Fruit fly (Drosophila melanogaster) whole organism, prepupa: ENCODE measurements around the gene CG33702.

Experiments used
- CG10631 ChIP-seq: fragments of 200-800 bp; sonication (Bioruptor generic); optimal IDR thresholded peaks from 2 replicates; lab custom pipeline; 2016; ENCODE audit warnings: missing biosample characterization, missing genetic modification characterization
- CG10669 ChIP-seq: fragments of 200-800 bp; sonication (Bioruptor generic); optimal IDR thresholded peaks from 3 replicates; lab custom pipeline; 2018; ENCODE audit warnings: missing biosample characterization, mild to moderate bottlenecking, missing genetic modification characterization, moderate library complexity
- CG11294 ChIP-seq: fragments of 200-800 bp; sonication (Bioruptor generic); IDR thresholded peaks from 2 replicates; pipeline ENCODE4 v1.3.6; 2022; ENCODE audit warnings: missing biosample characterization, missing genetic modification characterization
- CG11762 ChIP-seq: fragments of 200-800 bp; sonication (Bioruptor generic); optimal IDR thresholded peaks from 3 replicates; lab custom pipeline; 2016; ENCODE audit warnings: missing biosample characterization, missing genetic modification characterization; ENCODE audit not compliant: insufficient read depth
- CG11902 ChIP-seq: fragments of 200-800 bp; sonication (Bioruptor generic); optimal IDR thresholded peaks from 3 replicates; lab custom pipeline; 2016; ENCODE audit warnings: missing biosample characterization, missing genetic modification characterization
- CG15336 ChIP-seq: fragments of 200-800 bp; sonication (Bioruptor generic); IDR thresholded peaks from 2 replicates; pipeline ENCODE4 v1.3.6; 2022; ENCODE audit warnings: missing biosample characterization, missing genetic modification characterization
- CG16779 ChIP-seq: fragments of 200-800 bp; sonication (Bioruptor generic); optimal IDR thresholded peaks from 3 replicates; lab custom pipeline; 2017; ENCODE audit warnings: missing biosample characterization, mild to moderate bottlenecking, missing genetic modification characterization
- CG3032 ChIP-seq: fragments of 200-800 bp; optimal IDR thresholded peaks from 2 replicates; lab custom pipeline; 2019; ENCODE audit warnings: missing biosample characterization, mild to moderate bottlenecking, missing genetic modification characterization, moderate library complexity
- CG34406 ChIP-seq: fragments of 200-800 bp; sonication (Bioruptor generic); optimal IDR thresholded peaks from 3 replicates; lab custom pipeline; 2016; ENCODE audit warnings: missing biosample characterization, missing genetic modification characterization
- CG3919 ChIP-seq: fragments of 200-800 bp; sonication (Bioruptor generic); optimal IDR thresholded peaks from 3 replicates; lab custom pipeline; 2016; ENCODE audit warnings: missing biosample characterization, missing genetic modification characterization
- CG4318 ChIP-seq: fragments of 200-800 bp; sonication (Bioruptor generic); optimal IDR thresholded peaks from 3 replicates; lab custom pipeline; 2017; ENCODE audit warnings: missing biosample characterization, mild to moderate bottlenecking, missing genetic modification characterization
- CG6163 ChIP-seq: fragments of 200-800 bp; sonication (Bioruptor generic); IDR thresholded peaks from 3 replicates; pipeline ENCODE4 v1.3.6; 2022; ENCODE audit warnings: missing biosample characterization, missing genetic modification characterization
- CG6276 ChIP-seq: fragments of 200-800 bp; sonication (Bioruptor generic); optimal IDR thresholded peaks from 2 replicates; lab custom pipeline; 2017; ENCODE audit warnings: missing biosample characterization, mild to moderate bottlenecking, missing genetic modification characterization
- CG6808 ChIP-seq: fragments of 200-800 bp; sonication (Bioruptor generic); optimal IDR thresholded peaks from 3 replicates; lab custom pipeline; 2017; ENCODE audit warnings: missing biosample characterization, missing genetic modification characterization, mild to moderate bottlenecking, moderate library complexity, missing genetic modification reagents
- CG6854 ChIP-seq: fragments of 200-800 bp; sonication (Bioruptor generic); optimal IDR thresholded peaks from 2 replicates; lab custom pipeline; 2017; ENCODE audit warnings: missing biosample characterization, mild to moderate bottlenecking, missing genetic modification characterization
- CG7368 ChIP-seq: fragments of 200-800 bp; sonication (Bioruptor generic); optimal IDR thresholded peaks from 3 replicates; lab custom pipeline; 2016; ENCODE audit warnings: missing biosample characterization, missing genetic modification characterization
- CG8119 ChIP-seq: fragments of 200-800 bp; sonication (Bioruptor generic); IDR thresholded peaks from 3 replicates; pipeline ENCODE4 v1.3.6; 2022; ENCODE audit warnings: missing biosample characterization, missing genetic modification characterization
- CG8319 ChIP-seq: fragments of 200-800 bp; sonication (Bioruptor generic); optimal IDR thresholded peaks from 3 replicates; lab custom pipeline; 2016; ENCODE audit warnings: missing biosample characterization, missing genetic modification characterization
- CG8632 ChIP-seq: fragments of 200-800 bp; sonication (Bioruptor generic); optimal IDR thresholded peaks from 3 replicates; lab custom pipeline; 2016; ENCODE audit warnings: missing biosample characterization, missing genetic modification characterization
- CG9139 ChIP-seq: fragments of 200-800 bp; sonication (Bioruptor generic); optimal IDR thresholded peaks from 3 replicates; lab custom pipeline; 2017; ENCODE audit warnings: missing biosample characterization, mild to moderate bottlenecking, missing genetic modification characterization
- Eip75B ChIP-seq: fragments of 200-800 bp; sonication (Bioruptor generic); optimal IDR thresholded peaks from 3 replicates; lab custom pipeline; 2016; ENCODE audit warnings: missing biosample characterization, missing genetic modification characterization
- Eip93F ChIP-seq: fragments of 200-800 bp; sonication (Bioruptor generic); optimal IDR thresholded peaks from 2 replicates; lab custom pipeline; 2016; ENCODE audit warnings: missing biosample characterization, mild to moderate bottlenecking, missing genetic modification characterization
- Ets21C ChIP-seq: fragments of 200-800 bp; sonication (Bioruptor generic); optimal IDR thresholded peaks from 3 replicates; lab custom pipeline; 2016; ENCODE audit warnings: missing biosample characterization, missing genetic modification characterization
- Gug ChIP-seq: fragments of 200-800 bp; sonication (Bioruptor generic); IDR thresholded peaks from 2 replicates; pipeline ENCODE4 v1.3.6; 2022; ENCODE audit warnings: missing biosample characterization, missing genetic modification characterization
- Hr39 ChIP-seq: fragments of 200-800 bp; sonication (Bioruptor generic); optimal IDR thresholded peaks from 2 replicates; lab custom pipeline; 2016; ENCODE audit warnings: missing biosample characterization, missing genetic modification characterization
- Hr4 ChIP-seq: fragments of 200-800 bp; sonication (Bioruptor generic); optimal IDR thresholded peaks from 3 replicates; lab custom pipeline; 2016; ENCODE audit warnings: missing biosample characterization, missing genetic modification characterization
- Lpt ChIP-seq: fragments of 200-800 bp; sonication (Bioruptor generic); optimal IDR thresholded peaks from 3 replicates; lab custom pipeline; 2016; ENCODE audit warnings: missing biosample characterization, missing genetic modification characterization
- Met ChIP-seq: fragments of 200-800 bp; sonication (Bioruptor generic); optimal IDR thresholded peaks from 3 replicates; lab custom pipeline; 2016; ENCODE audit warnings: missing biosample characterization, missing genetic modification characterization
- OdsH ChIP-seq: fragments of 200-800 bp; sonication (Bioruptor generic); optimal IDR thresholded peaks from 3 replicates; lab custom pipeline; 2016; ENCODE audit warnings: missing biosample characterization, missing genetic modification characterization
- Sox102F ChIP-seq: fragments of 200-800 bp; sonication (Bioruptor generic); optimal IDR thresholded peaks from 2 replicates; lab custom pipeline; 2016; ENCODE audit warnings: missing biosample characterization, mild to moderate bottlenecking, missing genetic modification characterization
- Sox14 ChIP-seq: fragments of 200-800 bp; sonication (Bioruptor generic); optimal IDR thresholded peaks from 3 replicates; lab custom pipeline; 2016; ENCODE audit warnings: missing biosample characterization, missing genetic modification characterization
- Sox15 ChIP-seq: fragments of 200-800 bp; sonication (Bioruptor generic); optimal IDR thresholded peaks from 3 replicates; lab custom pipeline; 2016; ENCODE audit warnings: missing biosample characterization, missing genetic modification characterization
- achi ChIP-seq: fragments of 200-800 bp; sonication (Bioruptor generic); optimal IDR thresholded peaks from 3 replicates; lab custom pipeline; 2016; ENCODE audit warnings: missing biosample characterization, missing genetic modification characterization
- acj6 ChIP-seq: fragments of 200-800 bp; sonication (Bioruptor generic); optimal IDR thresholded peaks from 3 replicates; lab custom pipeline; 2016; ENCODE audit warnings: missing biosample characterization, missing genetic modification characterization
- cyc ChIP-seq: fragments of 200-800 bp; sonication (Bioruptor generic); optimal IDR thresholded peaks from 3 replicates; lab custom pipeline; 2016; ENCODE audit warnings: missing biosample characterization, missing genetic modification characterization
- dac ChIP-seq: fragments of 200-800 bp; sonication (Bioruptor generic); optimal IDR thresholded peaks from 2 replicates; lab custom pipeline; 2017; ENCODE audit warnings: missing biosample characterization, mild to moderate bottlenecking, missing genetic modification characterization
- eg ChIP-seq: fragments of 200-800 bp; sonication (Bioruptor generic); IDR thresholded peaks from 3 replicates; pipeline ENCODE4 v1.3.6; 2022; ENCODE audit warnings: missing biosample characterization, missing genetic modification characterization
- esn ChIP-seq: fragments of 200-800 bp; sonication (Bioruptor generic); optimal IDR thresholded peaks from 2 replicates; lab custom pipeline; 2016; ENCODE audit warnings: missing biosample characterization, mild to moderate bottlenecking, missing genetic modification characterization, moderate library complexity
- fd59A ChIP-seq: fragments of 200-800 bp; sonication (Bioruptor generic); optimal IDR thresholded peaks from 2 replicates; lab custom pipeline; 2017; ENCODE audit warnings: missing biosample characterization, mild to moderate bottlenecking, missing genetic modification characterization, missing genetic modification reagents
- fkh ChIP-seq: fragments of 200-800 bp; sonication (Bioruptor generic); optimal IDR thresholded peaks from 3 replicates; lab custom pipeline; 2017; ENCODE audit warnings: missing biosample characterization, mild to moderate bottlenecking, missing genetic modification characterization, moderate library complexity
- lz ChIP-seq: fragments of 200-800 bp; sonication (Bioruptor generic); optimal IDR thresholded peaks from 3 replicates; lab custom pipeline; 2016; ENCODE audit warnings: missing biosample characterization, missing genetic modification characterization
- net ChIP-seq: fragments of 200-800 bp; sonication (Bioruptor generic); optimal IDR thresholded peaks from 3 replicates; lab custom pipeline; 2016; ENCODE audit warnings: missing biosample characterization, missing genetic modification characterization
- pdm3 ChIP-seq: fragments of 200-800 bp; sonication (Bioruptor generic); optimal IDR thresholded peaks from 3 replicates; lab custom pipeline; 2016; ENCODE audit warnings: missing biosample characterization, missing genetic modification characterization
- spab ChIP-seq: fragments of 200-800 bp; sonication (Bioruptor generic); optimal IDR thresholded peaks from 2 replicates; lab custom pipeline; 2017; ENCODE audit warnings: missing biosample characterization, mild to moderate bottlenecking, missing genetic modification characterization, missing genetic modification reagents
- ss ChIP-seq, 2 experiments: fragments of 200-800 bp; sonication (Bioruptor generic); optimal IDR thresholded peaks; 2 replicates in 1 of 2; 3 replicates in 1 of 2; lab custom pipeline; 2017 to 2018; ENCODE audit warnings: mild to moderate bottlenecking in 2 of 2, missing biosample characterization in 2 of 2, missing genetic modification characterization in 2 of 2, moderate library complexity in 1 of 2
- svp ChIP-seq: fragments of 200-800 bp; sonication (Bioruptor generic); peaks from one replicate; lab custom pipeline; 2016; ENCODE audit warnings: missing biosample characterization, missing genetic modification characterization
- topi ChIP-seq: fragments of 200-800 bp; sonication (Bioruptor generic); optimal IDR thresholded peaks from 3 replicates; lab custom pipeline; 2016; ENCODE audit warnings: missing biosample characterization, missing genetic modification characterization
- vri ChIP-seq: fragments of 200-800 bp; sonication (Bioruptor generic); optimal IDR thresholded peaks from 3 replicates; lab custom pipeline; 2016; ENCODE audit warnings: missing biosample characterization, mild to moderate bottlenecking, missing genetic modification characterization

Gene CG33702

dm6 chr3L:9489133-9489532 lies 24.1 kb downstream of the CG33702 start, which contains the start of gene CG32036:
TSS of gene CG32036 (minus strand) at chr3L:9489233.
- TF ChIP-seq CG8319 (GFP tag; lab: Kevin White, UChicago) (no peak), eg (0 out of 3 replicates have a peak, but pooled peaks have one; percentile 36)

DNA sequence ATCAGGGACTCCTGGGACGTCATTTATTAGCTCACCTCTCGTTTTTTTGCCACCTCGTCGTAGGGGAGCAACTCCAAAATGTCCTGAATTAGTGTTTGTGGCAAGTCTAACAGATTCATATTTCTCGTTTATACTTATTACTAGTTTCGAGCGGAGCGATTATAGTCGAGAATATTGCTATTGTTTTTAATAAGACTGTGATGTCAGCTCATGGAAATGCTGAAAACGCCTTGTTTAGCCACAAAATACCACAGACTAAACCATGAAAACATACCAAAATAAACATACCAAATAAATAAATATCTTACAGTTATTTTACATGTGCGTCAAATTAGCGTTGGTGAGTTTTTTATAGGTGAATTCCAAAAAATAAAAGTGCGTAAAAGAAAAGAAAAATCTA lies 25.6 kb downstream of the CG33702 start, which contains the start of gene pall:
Gene pall, minus strand, starts transcription at position 205 of the 400 bp plus-strand sequence.
- TF ChIP-seq CG15336 (0 out of 2 replicates have a peak, but pooled peaks have one; percentile 27), CG3032 (tag; lab: Kevin White, UChicago) (no peak), CG11294 (GFP tag; lab: Robert Waterston, UW) (no peak), CG6808 (GFP tag; lab: Kevin White, UChicago) (no peak), CG16779 (no peak), Hr39 (no peak), CG8119 (GFP tag; lab: Robert Waterston, UW) (no peak), CG3919 (GFP tag; lab: Kevin White, UChicago) (no peak)

- TF ChIP-seq dac (GFP tag; lab: Kevin White, UChicago) (no peak), CG8632 (no peak), OdsH (GFP tag; lab: Kevin White, UChicago) (no peak), achi (no peak), CG3919 (GFP tag; lab: Kevin White, UChicago) (no peak), CG15336 (no peak), acj6 (GFP tag; lab: Kevin White, UChicago) (no peak), Eip93F (no peak), CG4318 (GFP tag; lab: Kevin White, UChicago) (no peak), Lpt (GFP tag; lab: Kevin White, UChicago) (no peak), pdm3 (GFP tag; lab: Kevin White, UChicago) (no peak), spab (GFP tag; lab: Kevin White, UChicago) (no peak), cyc (GFP tag; lab: Kevin White, UChicago) (peak; percentile 65), Met (GFP tag; lab: Kevin White, UChicago) (no peak), fkh (GFP tag; lab: Kevin White, UChicago) (peak; percentile 13), ss (GFP tag; optimal IDR thresholded peaks at IDR 0.05; lab: Kevin White, UChicago) (peak in 1 of 2 experiments; percentile 33), Sox14 (peak; percentile 92), vri (GFP tag; lab: Kevin White, UChicago) (peak; percentile 13), topi (GFP tag; lab: Kevin White, UChicago) (no peak), Sox15 (GFP tag; lab: Kevin White, UChicago) (no peak), Eip75B (GFP tag; lab: Kevin White, UChicago) (no peak), CG11762 (no peak), CG7368 (GFP tag; lab: Kevin White, UChicago) (no peak), Ets21C (no peak), CG11902 (GFP tag; lab: Kevin White, UChicago) (no peak), Gug (no peak), CG3032 (tag; lab: Kevin White, UChicago) (peak; percentile 27), CG6163 (GFP tag; lab: Robert Waterston, UW) (no peak), Hr4 (GFP tag; lab: Kevin White, UChicago) (no peak), CG6854 (GFP tag; lab: Kevin White, UChicago) (peak; percentile 73), eg (no peak), esn (GFP tag; lab: Kevin White, UChicago) (peak; percentile 72), Sox102F (GFP tag; lab: Kevin White, UChicago) (no peak), CG6276 (no peak), CG9139 (GFP tag; lab: Kevin White, UChicago) (no peak), CG11294 (GFP tag; lab: Robert Waterston, UW) (no peak), lz (peak; percentile 35), CG6808 (GFP tag; lab: Kevin White, UChicago) (no peak), svp (GFP tag; lab: Kevin White, UChicago) (no peak), fd59A (GFP tag; lab: Kevin White, UChicago) (no peak), CG34406 (GFP tag; lab: Kevin White, UChicago) (no peak), CG10631 (GFP tag; lab: Kevin White, UChicago) (no peak), CG8119 (GFP tag; lab: Robert Waterston, UW) (no peak), net (GFP tag; lab: Kevin White, UChicago) (no peak), CG10669 (no peak)
Observed at dm6 chr3L:9476829-9477228, 36.4 kb downstream of the CG33702 start, which contains the start of the genes Uch-L5 and Jarid2. TSS of gene Uch-L5 (minus strand) at chr3L:9476965. TSS of gene Jarid2 (plus strand) at chr3L:9477038.
